Worm (Caenorhabditis elegans) whole organism, L4/young adult: ENCODE measurements around the gene pdl-1.

Source experiments
- W03F9.2 ChIP-seq: fragments of 150-350 bp; optimal IDR thresholded peaks from 2 replicates; lab custom pipeline; 2014; ENCODE audit warnings: missing biosample characterization, missing genetic modification characterization
- dao-5 ChIP-seq: sonication (generic microtip); optimal IDR thresholded peaks from 2 replicates; lab custom pipeline; 2016; ENCODE audit warnings: missing genotype, missing genetic modification characterization, moderate library complexity, missing compliant biosample characterization
- him-1 ChIP-seq: sonication (generic microtip); optimal IDR thresholded peaks from 2 replicates; lab custom pipeline; 2016; ENCODE audit warnings: missing genotype, missing genetic modification reagents, missing genetic modification characterization, missing compliant biosample characterization

DNA sequence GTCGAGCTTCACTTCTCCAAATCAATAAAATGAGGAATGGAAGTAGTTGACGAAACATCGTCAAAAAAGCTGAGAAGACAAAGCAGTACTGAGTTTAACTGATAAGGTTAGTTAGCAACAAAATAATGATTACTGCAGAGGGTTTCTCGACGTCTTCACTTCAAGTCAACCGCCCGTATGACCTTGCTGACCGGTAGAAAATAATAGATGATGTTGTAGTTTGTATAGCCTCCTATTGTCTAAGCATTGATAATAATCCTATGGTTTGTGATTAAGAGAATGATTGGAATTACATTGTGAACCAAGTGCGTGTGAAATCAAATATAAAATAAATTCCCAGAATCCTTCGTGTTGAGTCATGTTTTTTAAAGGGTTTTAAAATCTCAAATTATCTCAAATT is 15.7 kb downstream of the pdl-1 start, which contains the start of gene E04F6.6:
- TF ChIP-seq him-1 (tag; lab: Kevin White, UChicago) = no peak
- TF ChIP-seq dao-5 (tag; lab: Kevin White, UChicago) = no peak
- no peak for TF ChIP-seq W03F9.2
